Worm (Caenorhabditis elegans) whole organism, young adult: ENCODE measurements around the gene C34C12.6.

Experiments used
- ama-1 ChIP-seq, 3 experiments: fragments of 150-350 bp in 1 of 3; sonication (generic microtip) in 2 of 3; optimal IDR thresholded peaks; 2 replicates each; lab custom pipeline; 2014 to 2018; ENCODE audit warnings: missing biosample characterization in 2 of 3, missing genetic modification characterization in 2 of 3, missing genetic modification reagents in 2 of 3
- chd-7 ChIP-seq: sonication (generic microtip); optimal IDR thresholded peaks from 2 replicates; lab custom pipeline; 2016; ENCODE audit warnings: mild to moderate bottlenecking, missing genetic modification characterization, moderate library complexity, missing compliant biosample characterization
- dpl-1 ChIP-seq: fragments of 150-350 bp; optimal IDR thresholded peaks from 2 replicates; lab custom pipeline; 2014; ENCODE audit warnings: missing biosample characterization, missing genetic modification reagents, missing genetic modification characterization
- ekl-4 ChIP-seq: fragments of 200-800 bp; sonication (Bioruptor generic); IDR thresholded peaks from 2 replicates; pipeline ENCODE4 v1.3.6; 2022; ENCODE audit warnings: missing genetic modification reagents, missing genetic modification characterization, missing compliant biosample characterization
- fkh-3 ChIP-seq: sonication (generic microtip); optimal IDR thresholded peaks from 2 replicates; lab custom pipeline; 2016; ENCODE audit warnings: mild to moderate bottlenecking, missing genetic modification characterization, missing compliant biosample characterization
- nfya-1 ChIP-seq: sonication (generic microtip); optimal IDR thresholded peaks from 2 replicates; lab custom pipeline; 2017; ENCODE audit warnings: antibody characterized with exemption, missing compliant biosample characterization, missing genetic modification characterization, borderline replicate concordance; ENCODE audit not compliant: insufficient read depth
- pha-4 ChIP-seq: fragments of 150-350 bp; sonication (generic microtip); optimal IDR thresholded peaks from 2 replicates; lab custom pipeline; 2014; ENCODE audit warnings: missing biosample characterization, missing genetic modification reagents, missing genetic modification characterization
- rec-8 ChIP-seq, 2 experiments: sonication (generic microtip); optimal IDR thresholded peaks; 2 replicates each; lab custom pipeline; 2016; ENCODE audit warnings: mild to moderate bottlenecking in 2 of 2, missing genetic modification characterization in 2 of 2, missing genetic modification reagents in 2 of 2, missing genotype in 2 of 2, missing biosample characterization in 1 of 2, missing compliant biosample characterization in 1 of 2, moderate library complexity in 1 of 2
- tbx-9 ChIP-seq: sonication (generic microtip); optimal IDR thresholded peaks from 2 replicates; lab custom pipeline; 2016; ENCODE audit warnings: borderline replicate concordance, missing genetic modification characterization, inconsistent platforms, missing compliant biosample characterization
- unc-130 ChIP-seq: sonication (generic microtip); optimal IDR thresholded peaks from 2 replicates; lab custom pipeline; 2016; ENCODE audit warnings: missing genetic modification reagents, missing genetic modification characterization, missing compliant biosample characterization
- unc-62 ChIP-seq: fragments of 150-350 bp; optimal IDR thresholded peaks from 2 replicates; lab custom pipeline; 2014; ENCODE audit warnings: missing biosample characterization, missing genetic modification reagents, missing genetic modification characterization
- zfh-2 ChIP-seq: fragments of 200-800 bp; sonication (Bioruptor generic); conservative IDR thresholded peaks from 2 replicates; pipeline ENCODE4 v1.3.6; 2022; ENCODE audit warnings: missing genetic modification reagents, missing genetic modification characterization, missing compliant biosample characterization

DNA sequence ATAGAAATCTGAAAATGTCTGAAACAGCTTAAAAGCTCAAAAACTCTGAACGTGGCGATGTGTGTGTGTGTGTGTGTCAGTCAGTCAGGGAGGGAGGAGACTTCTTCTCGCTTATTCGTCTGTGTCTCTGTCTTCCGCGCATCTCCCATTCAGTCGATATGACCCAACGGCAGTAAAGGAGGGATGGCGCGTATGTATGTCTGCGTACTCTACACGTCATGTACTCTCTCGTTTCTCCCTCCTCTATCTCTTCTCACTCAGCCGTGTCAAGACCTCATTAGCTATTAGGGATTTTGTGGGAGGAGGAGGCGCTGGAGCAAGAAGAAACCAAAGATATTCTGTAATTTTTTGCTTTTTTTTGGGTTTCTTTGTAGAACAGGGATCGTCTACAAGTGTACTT, 49.6 kb downstream of the C34C12.6 start:
- TF ChIP-seq unc-62 (GFP tag; lab: Kevin White, UChicago) (peak; percentile 55), pha-4 (no peak), ekl-4 (GFP tag; lab: Robert Waterston, UW) (no peak), ama-1 (optimal IDR thresholded peaks at IDR 0.05; lab: Kevin White, UChicago) (no peak), ama-1 (GFP tag; optimal IDR thresholded peaks at IDR 0.05; lab: Kevin White, UChicago) (no peak), rec-8 (tag; optimal IDR thresholded peaks at IDR 0.05; lab: Kevin White, UChicago) (no peak), fkh-3 (tag; lab: Kevin White, UChicago) (no peak), dpl-1 (GFP tag; lab: Kevin White, UChicago) (no peak), nfya-1 (tag; lab: Kevin White, UChicago) (no peak), chd-7 (tag; lab: Kevin White, UChicago) (no peak), unc-130 (no peak), tbx-9 (tag; lab: Kevin White, UChicago) (no peak), zfh-2 (GFP tag; lab: Robert Waterston, UW) (peak; percentile 46; the same call in 1 of the 2 replicates)
